Fruit fly (Drosophila melanogaster): ENCODE data around the gene CG6282.

CG6282 gene

DNA sequence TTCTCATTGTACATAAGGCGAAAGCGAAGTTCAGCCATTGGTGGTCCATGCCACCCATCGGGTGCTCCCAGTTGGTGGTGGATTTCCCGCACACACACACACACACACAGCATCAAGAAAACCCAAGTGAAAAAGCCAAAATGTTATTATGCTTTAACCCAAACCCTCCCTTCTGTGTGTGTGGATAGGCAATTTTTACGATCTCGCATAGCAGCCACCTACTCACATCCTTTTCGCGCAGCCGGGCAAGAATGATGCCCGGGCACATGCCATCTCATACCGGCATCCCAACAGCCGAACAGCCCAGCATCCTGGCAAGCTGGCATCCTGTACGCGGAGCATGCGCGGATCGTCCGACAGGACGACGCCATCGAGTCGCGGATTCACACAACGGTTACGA lies 47.4 kb upstream of the CG6282 start (continued):
- TF ChIP-seq CG3281 (GFP tag; optimal IDR thresholded peaks at IDR 0.05) (no peak), insv (GFP tag; optimal IDR thresholded peaks at IDR 0.05) (no peak), Deaf1 (tag; optimal IDR thresholded peaks at IDR 0.05) (peak; percentile 24), sens (GFP tag) (peak; percentile 28)

dm6 chr3L:8559754-8560328 lies 44.6 kb upstream of the CG6282 start:
- peak; percentile 88 for TF ChIP-seq seq (GFP tag; IDR thresholded peaks at IDR 0.05)
- peak; percentile 13; the same call in 1 of the 2 replicates for TF ChIP-seq CG17328 (GFP tag; IDR thresholded peaks at IDR 0.05)
- no peak for TF ChIP-seq kay (GFP tag; optimal IDR thresholded peaks at IDR 0.05)
- no peak for TF ChIP-seq CG12071 (GFP tag; optimal IDR thresholded peaks at IDR 0.05)
- TF ChIP-seq Deaf1 (tag; optimal IDR thresholded peaks at IDR 0.05) = peak; percentile 33
- TF ChIP-seq Med (GFP tag) = peak; percentile 82
- TF ChIP-seq CG12219 (GFP tag; optimal IDR thresholded peaks at IDR 0.05) = no peak
- peak; percentile 38; the same call in 1 of the 2 replicates for TF ChIP-seq chm (GFP tag; IDR thresholded peaks at IDR 0.05)
- TF ChIP-seq aop (GFP tag; IDR thresholded peaks at IDR 0.05) = no peak
- peak; percentile 93 for TF ChIP-seq ewg (GFP tag; optimal IDR thresholded peaks at IDR 0.05)
- 0 out of 3 replicates have a peak, but pooled peaks have one; percentile 35 for TF ChIP-seq ase (GFP tag; IDR thresholded peaks at IDR 0.05)
- TF ChIP-seq HLHmδ (GFP tag; optimal IDR thresholded peaks at IDR 0.05) = peak; percentile 23
- TF ChIP-seq pros (GFP tag; optimal IDR thresholded peaks at IDR 0.05) = peak; percentile 54
- no peak for TF ChIP-seq caup (GFP tag; optimal IDR thresholded peaks at IDR 0.05; ENCODE audit: severe bottlenecking)
- TF ChIP-seq MTF-1 (GFP tag; optimal IDR thresholded peaks at IDR 0.05; ENCODE audit: borderline replicate concordance) = no peak
- no peak for TF ChIP-seq Kr (GFP tag; optimal IDR thresholded peaks at IDR 0.05)
- no peak for TF ChIP-seq exex (tag; optimal IDR thresholded peaks at IDR 0.05)
- no peak for TF ChIP-seq CG32767 (GFP tag; IDR thresholded peaks at IDR 0.05)
- TF ChIP-seq Sox102F (GFP tag; optimal IDR thresholded peaks at IDR 0.05) = no peak
- peak; percentile 6 for TF ChIP-seq CG6765 (GFP tag; optimal IDR thresholded peaks at IDR 0.05)
- TF ChIP-seq tna (GFP tag; IDR thresholded peaks at IDR 0.05; ENCODE audit: partially characterized antibody) = no peak
- TF ChIP-seq Ets65A (GFP tag) = peak; percentile 51
- no peak for TF ChIP-seq stwl (tag; optimal IDR thresholded peaks at IDR 0.05)
- TF ChIP-seq lola (GFP tag; optimal IDR thresholded peaks at IDR 0.05) = no peak
- TF ChIP-seq tin (GFP tag; optimal IDR thresholded peaks at IDR 0.05) = no peak
- no peak for TF ChIP-seq wek (GFP tag; optimal IDR thresholded peaks at IDR 0.05)
- no peak for TF ChIP-seq cg (GFP tag; optimal IDR thresholded peaks at IDR 0.05)
- TF ChIP-seq CG8944 (GFP tag; optimal IDR thresholded peaks at IDR 0.05) = no peak
- TF ChIP-seq zen (tag; optimal IDR thresholded peaks at IDR 0.05) = no peak
- TF ChIP-seq CG18764 (GFP tag; optimal IDR thresholded peaks at IDR 0.05) = no peak
- TF ChIP-seq Trl (optimal IDR thresholded peaks at IDR 0.05) = peak; percentile 63 to 66
- peak; percentile 10 for TF ChIP-seq Trl (GFP tag; optimal IDR thresholded peaks at IDR 0.05)
- TF ChIP-seq CG4707 (GFP tag; optimal IDR thresholded peaks at IDR 0.05) = no peak
- no peak for TF ChIP-seq bigmax (GFP tag; optimal IDR thresholded peaks at IDR 0.05)
- TF ChIP-seq Adf1 (GFP tag; IDR thresholded peaks at IDR 0.05) = peak; percentile 64; the same call in 1 of the 2 replicates
- TF ChIP-seq Hey (tag; optimal IDR thresholded peaks at IDR 0.05) = no peak
- TF ChIP-seq emc (GFP tag; optimal IDR thresholded peaks at IDR 0.05) = no peak
- no peak for TF ChIP-seq CG4730 (GFP tag; IDR thresholded peaks at IDR 0.05)
- TF ChIP-seq CG2202 (tag; optimal IDR thresholded peaks at IDR 0.05) = no peak
- TF ChIP-seq CG6854 (GFP tag; optimal IDR thresholded peaks at IDR 0.05) = no peak
- no peak for TF ChIP-seq CG17385 (GFP tag; optimal IDR thresholded peaks at IDR 0.05)
- TF ChIP-seq chn (GFP tag; optimal IDR thresholded peaks at IDR 0.05) = no peak
- peak; percentile 19; the same call in 1 of the 3 replicates for TF ChIP-seq CG14860 (GFP tag; IDR thresholded peaks at IDR 0.05; ENCODE audit: partially characterized antibody)
- TF ChIP-seq CTCF (GFP tag; optimal IDR thresholded peaks at IDR 0.05) = peak; percentile 44
- no peak for TF ChIP-seq sob (GFP tag; IDR thresholded peaks at IDR 0.05)
- TF ChIP-seq slou (GFP tag; optimal IDR thresholded peaks at IDR 0.05) = no peak

All from whole organism, embryonic.